Worm (Caenorhabditis elegans) whole organism, young adult: ENCODE results near the gene F55G1.6.

ENCODE experiments used
- atf-7 ChIP-seq: sonication (generic microtip); optimal IDR thresholded peaks from 2 replicates; lab custom pipeline; 2017; ENCODE audit warnings: mild to moderate bottlenecking, missing genetic modification characterization, missing compliant biosample characterization
- bed-1 ChIP-seq: fragments of 200-800 bp; sonication (Bioruptor generic); IDR thresholded peaks from 2 replicates; pipeline ENCODE4 v1.3.6; 2022; ENCODE audit warnings: missing genetic modification reagents, missing genetic modification characterization, missing compliant biosample characterization
- ceh-91 ChIP-seq: fragments of 200-800 bp; sonication (Bioruptor generic); IDR thresholded peaks from 2 replicates; pipeline ENCODE4 v1.3.6; 2022; ENCODE audit warnings: missing genetic modification reagents, missing genetic modification characterization, missing compliant biosample characterization
- die-1 ChIP-seq: sonication (generic microtip); optimal IDR thresholded peaks from 2 replicates; lab custom pipeline; 2016; ENCODE audit warnings: missing genotype, mild to moderate bottlenecking, missing genetic modification characterization, missing compliant biosample characterization
- hmg-20 ChIP-seq: fragments of 200-800 bp; sonication (Bioruptor generic); IDR thresholded peaks from 2 replicates; pipeline ENCODE4 v1.3.6; 2022; ENCODE audit warnings: missing genetic modification reagents, missing genetic modification characterization, missing compliant biosample characterization
- hrde-1 ChIP-seq: sonication (generic microtip); optimal IDR thresholded peaks from 2 replicates; lab custom pipeline; 2016; ENCODE audit warnings: missing genetic modification characterization, mild to moderate bottlenecking, missing compliant biosample characterization, moderate library complexity, missing genotype, missing genetic modification reagents, borderline replicate concordance
- mes-4 ChIP-seq: sonication (generic microtip); optimal IDR thresholded peaks from 2 replicates; lab custom pipeline; 2016; ENCODE audit warnings: missing genotype, missing genetic modification characterization, missing compliant biosample characterization
- mxl-1 ChIP-seq: sonication (generic microtip); optimal IDR thresholded peaks from 2 replicates; lab custom pipeline; 2016; ENCODE audit warnings: missing genetic modification characterization, missing compliant biosample characterization
- nfya-1 ChIP-seq: sonication (generic microtip); optimal IDR thresholded peaks from 2 replicates; lab custom pipeline; 2017; ENCODE audit warnings: antibody characterized with exemption, missing compliant biosample characterization, missing genetic modification characterization, borderline replicate concordance; ENCODE audit not compliant: insufficient read depth
- pha-4 ChIP-seq: fragments of 150-350 bp; sonication (generic microtip); optimal IDR thresholded peaks from 2 replicates; lab custom pipeline; 2014; ENCODE audit warnings: missing biosample characterization, missing genetic modification reagents, missing genetic modification characterization
- rpc-1 ChIP-seq, 2 experiments: fragments of 150-350 bp in 1 of 2; sonication (generic microtip) in 1 of 2; optimal IDR thresholded peaks; 2 replicates each; lab custom pipeline; 2014 to 2018; ENCODE audit warnings: missing biosample characterization in 1 of 2, missing genetic modification characterization in 1 of 2, missing genetic modification reagents in 1 of 2, missing genotype in 1 of 2
- somi-1 ChIP-seq: fragments of 200-800 bp; sonication (Bioruptor generic); optimal IDR thresholded peaks from 2 replicates; lab custom pipeline; 2018; ENCODE audit warnings: mild to moderate bottlenecking, missing genetic modification characterization, missing compliant biosample characterization
- tlf-1 ChIP-seq: fragments of 200-800 bp; sonication (Bioruptor generic); optimal IDR thresholded peaks from 2 replicates; lab custom pipeline; 2018; ENCODE audit warnings: mild to moderate bottlenecking, missing genetic modification characterization, missing compliant biosample characterization

DNA sequence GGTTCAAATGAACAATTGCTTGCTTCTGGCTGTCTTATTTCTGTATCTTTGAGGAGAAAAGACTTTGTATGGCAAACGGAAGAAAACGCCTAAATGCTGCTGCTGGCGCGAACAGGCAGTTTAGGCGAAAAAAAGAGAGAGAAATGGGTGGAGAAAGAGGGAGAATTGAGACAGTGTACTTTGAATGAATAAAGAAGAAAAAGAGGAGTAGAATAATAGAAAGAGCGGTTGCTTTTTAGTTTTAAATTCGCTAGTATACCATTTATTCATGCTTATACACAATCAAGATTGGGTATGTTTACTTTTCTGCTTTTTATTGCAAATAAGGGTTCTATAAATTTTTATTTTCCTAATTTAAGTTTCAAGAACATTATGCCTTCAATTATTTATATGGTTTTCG lies 33.9 kb upstream of the F55G1.6 start:
- TF ChIP-seq nfya-1 (tag; lab: Kevin White, UChicago) (no peak), bed-1 (GFP tag; lab: Robert Waterston, UW) (no peak), hrde-1 (tag; lab: Kevin White, UChicago) (no peak), hmg-20 (GFP tag; lab: Robert Waterston, UW) (no peak), ceh-91 (GFP tag; lab: Robert Waterston, UW) (no peak), atf-7 (tag; lab: Kevin White, UChicago) (no peak), die-1 (tag; lab: Kevin White, UChicago) (no peak), mes-4 (tag; lab: Kevin White, UChicago) (no peak), rpc-1 (optimal IDR thresholded peaks at IDR 0.05; lab: Kevin White, UChicago) (no peak), rpc-1 (tag; optimal IDR thresholded peaks at IDR 0.05; lab: Kevin White, UChicago) (no peak), tlf-1 (no peak), mxl-1 (tag; lab: Kevin White, UChicago) (no peak), pha-4 (tag; lab: Kevin White, UChicago) (no peak), somi-1 (GFP tag; lab: Kevin White, UChicago) (no peak)
